Worm (Caenorhabditis elegans) whole organism, young adult: Measurements from ENCODE around the gene lro-1.

ENCODE experiments used
- B0261.1 ChIP-seq: sonication (generic microtip); optimal IDR thresholded peaks from 2 replicates; lab custom pipeline; 2016; ENCODE audit warnings: mild to moderate bottlenecking, missing genetic modification characterization, moderate library complexity, missing compliant biosample characterization
- C06A6.2 ChIP-seq: fragments of 200-800 bp; sonication (Bioruptor generic); conservative IDR thresholded peaks from 2 replicates; pipeline ENCODE4 v1.3.6; 2022; ENCODE audit warnings: missing genetic modification characterization, missing compliant biosample characterization
- F22D6.2 ChIP-seq: sonication (generic microtip); optimal IDR thresholded peaks from 2 replicates; lab custom pipeline; 2016; ENCODE audit warnings: mild to moderate bottlenecking, missing genetic modification characterization, missing compliant biosample characterization
- F57C9.4 ChIP-seq: sonication (generic microtip); optimal IDR thresholded peaks from 2 replicates; lab custom pipeline; 2017; ENCODE audit warnings: mild to moderate bottlenecking, missing genetic modification characterization, missing compliant biosample characterization
- K11D2.4 ChIP-seq: fragments of 200-800 bp; sonication (Bioruptor generic); IDR thresholded peaks from 2 replicates; pipeline ENCODE4 v1.3.6; 2022; ENCODE audit warnings: missing genetic modification reagents, missing genetic modification characterization, missing compliant biosample characterization
- K12H6.12 ChIP-seq: fragments of 200-800 bp; sonication (Bioruptor generic); optimal IDR thresholded peaks from 2 replicates; lab custom pipeline; 2018; ENCODE audit warnings: mild to moderate bottlenecking, missing genetic modification characterization, missing compliant biosample characterization
- Y53F4B.3 ChIP-seq: fragments of 200-800 bp; sonication (Bioruptor generic); IDR thresholded peaks from 2 replicates; pipeline ENCODE4 v1.3.6; 2022; ENCODE audit warnings: missing genetic modification reagents, missing genetic modification characterization, missing compliant biosample characterization
- Y67H2A.10 ChIP-seq: fragments of 200-800 bp; sonication (Bioruptor generic); conservative IDR thresholded peaks from 2 replicates; pipeline ENCODE4 v1.3.6; 2022; ENCODE audit warnings: missing genetic modification reagents, missing genetic modification characterization, missing compliant biosample characterization
- Y79H2A.3 ChIP-seq: fragments of 200-800 bp; sonication (Bioruptor generic); conservative IDR thresholded peaks from 2 replicates; pipeline ENCODE4 v1.3.6; 2022; ENCODE audit warnings: missing genetic modification reagents, missing genetic modification characterization, missing compliant biosample characterization
- ama-1 ChIP-seq, 3 experiments: fragments of 150-350 bp in 1 of 3; sonication (generic microtip) in 2 of 3; optimal IDR thresholded peaks; 2 replicates each; lab custom pipeline; 2014 to 2018; ENCODE audit warnings: missing biosample characterization in 2 of 3, missing genetic modification characterization in 2 of 3, missing genetic modification reagents in 2 of 3
- atf-7 ChIP-seq: sonication (generic microtip); optimal IDR thresholded peaks from 2 replicates; lab custom pipeline; 2017; ENCODE audit warnings: mild to moderate bottlenecking, missing genetic modification characterization, missing compliant biosample characterization
- athp-1 ChIP-seq: sonication (generic microtip); optimal IDR thresholded peaks from 2 replicates; lab custom pipeline; 2017; ENCODE audit warnings: mild to moderate bottlenecking, missing genetic modification characterization, missing compliant biosample characterization
- attf-3 ChIP-seq: fragments of 200-800 bp; sonication (Bioruptor generic); conservative IDR thresholded peaks from 2 replicates; pipeline ENCODE4 v1.3.6; 2022; ENCODE audit warnings: missing genetic modification reagents, missing genetic modification characterization, missing compliant biosample characterization
- bed-2 ChIP-seq: fragments of 200-800 bp; sonication (Bioruptor generic); IDR thresholded peaks from 2 replicates; pipeline ENCODE4 v1.3.6; 2022; ENCODE audit warnings: missing genetic modification reagents, missing genetic modification characterization, missing compliant biosample characterization
- ceh-100 ChIP-seq: fragments of 200-800 bp; sonication (Bioruptor generic); IDR thresholded peaks from 2 replicates; pipeline ENCODE4 v1.3.6; 2022; ENCODE audit warnings: missing genetic modification reagents, missing genetic modification characterization, missing compliant biosample characterization
- ceh-40 ChIP-seq: fragments of 200-800 bp; sonication (Bioruptor generic); IDR thresholded peaks from 2 replicates; pipeline ENCODE4 v1.3.6; 2022; ENCODE audit warnings: missing genetic modification characterization, missing compliant biosample characterization
- efl-1 ChIP-seq: fragments of 150-350 bp; optimal IDR thresholded peaks from 2 replicates; lab custom pipeline; 2014; ENCODE audit warnings: missing biosample characterization, missing genetic modification reagents, missing genetic modification characterization
- ekl-4 ChIP-seq: fragments of 200-800 bp; sonication (Bioruptor generic); IDR thresholded peaks from 2 replicates; pipeline ENCODE4 v1.3.6; 2022; ENCODE audit warnings: missing genetic modification reagents, missing genetic modification characterization, missing compliant biosample characterization
- ets-4 ChIP-seq: fragments of 200-800 bp; sonication (Bioruptor generic); optimal IDR thresholded peaks from 2 replicates; lab custom pipeline; 2018; ENCODE audit warnings: mild to moderate bottlenecking, missing genetic modification characterization, missing compliant biosample characterization
- hlh-26 ChIP-seq: fragments of 200-800 bp; sonication (Bioruptor generic); conservative IDR thresholded peaks from 2 replicates; pipeline ENCODE4 v1.3.6; 2022; ENCODE audit warnings: missing genetic modification reagents, missing genetic modification characterization, missing compliant biosample characterization
- hmg-1.2 ChIP-seq: fragments of 200-800 bp; sonication (Bioruptor generic); IDR thresholded peaks from 2 replicates; pipeline ENCODE4 v1.3.6; 2022; ENCODE audit warnings: missing genetic modification reagents, missing genetic modification characterization, missing compliant biosample characterization
- lag-1 ChIP-seq: fragments of 200-800 bp; sonication (Bioruptor generic); IDR thresholded peaks from 2 replicates; pipeline ENCODE4 v1.3.6; 2022; ENCODE audit warnings: missing genetic modification reagents, missing genetic modification characterization, missing compliant biosample characterization
- let-526 ChIP-seq: fragments of 200-800 bp; sonication (Bioruptor generic); IDR thresholded peaks from 2 replicates; pipeline ENCODE4 v1.3.6; 2022; ENCODE audit warnings: missing genetic modification reagents, missing genetic modification characterization, missing compliant biosample characterization
- let-607 ChIP-seq, 2 experiments: fragments of 200-800 bp in 1 of 2; sonication (Bioruptor generic) in 1 of 2; sonication (generic microtip) in 1 of 2; optimal IDR thresholded peaks; 2 replicates each; lab custom pipeline; 2016 to 2018; ENCODE audit warnings: mild to moderate bottlenecking in 2 of 2, missing compliant biosample characterization in 2 of 2, missing genetic modification characterization in 2 of 2, moderate library complexity in 2 of 2, missing genotype in 1 of 2
- madf-10 ChIP-seq: sonication (generic microtip); optimal IDR thresholded peaks from 2 replicates; lab custom pipeline; 2016; ENCODE audit warnings: mild to moderate bottlenecking, missing genetic modification characterization, missing compliant biosample characterization
- mel-28 ChIP-seq: sonication (generic microtip); optimal IDR thresholded peaks from 2 replicates; lab custom pipeline; 2016; ENCODE audit warnings: borderline replicate concordance, mild to moderate bottlenecking, missing genetic modification characterization, missing compliant biosample characterization
- nfya-2 ChIP-seq: fragments of 200-800 bp; sonication (Bioruptor generic); IDR thresholded peaks from 2 replicates; pipeline ENCODE4 v1.3.6; 2022; ENCODE audit warnings: missing genetic modification reagents, missing genetic modification characterization, missing compliant biosample characterization
- nhr-27 ChIP-seq: fragments of 200-800 bp; sonication (Bioruptor generic); optimal IDR thresholded peaks from 2 replicates; lab custom pipeline; 2018; ENCODE audit warnings: mild to moderate bottlenecking, missing genetic modification characterization, moderate library complexity, missing compliant biosample characterization
- nhr-80 ChIP-seq: sonication (generic microtip); optimal IDR thresholded peaks from 2 replicates; lab custom pipeline; 2016; ENCODE audit warnings: missing genetic modification characterization, missing compliant biosample characterization
- rec-8 ChIP-seq, 2 experiments: sonication (generic microtip); optimal IDR thresholded peaks; 2 replicates each; lab custom pipeline; 2016; ENCODE audit warnings: mild to moderate bottlenecking in 2 of 2, missing genetic modification characterization in 2 of 2, missing genetic modification reagents in 2 of 2, missing genotype in 2 of 2, missing biosample characterization in 1 of 2, missing compliant biosample characterization in 1 of 2, moderate library complexity in 1 of 2
- repo-1 ChIP-seq: sonication (generic microtip); optimal IDR thresholded peaks from 2 replicates; lab custom pipeline; 2017; ENCODE audit warnings: mild to moderate bottlenecking, missing genetic modification characterization, missing compliant biosample characterization
- sdz-38 ChIP-seq: sonication (generic microtip); optimal IDR thresholded peaks from 2 replicates; lab custom pipeline; 2016; ENCODE audit warnings: missing genotype, missing genetic modification characterization, missing compliant biosample characterization
- somi-1 ChIP-seq: fragments of 200-800 bp; sonication (Bioruptor generic); optimal IDR thresholded peaks from 2 replicates; lab custom pipeline; 2018; ENCODE audit warnings: mild to moderate bottlenecking, missing genetic modification characterization, missing compliant biosample characterization
- tbp1 ChIP-seq: fragments of 200-800 bp; sonication (Bioruptor generic); optimal IDR thresholded peaks from 2 replicates; lab custom pipeline; 2018; ENCODE audit warnings: mild to moderate bottlenecking, missing genetic modification characterization, missing compliant biosample characterization
- tlf-1 ChIP-seq: fragments of 200-800 bp; sonication (Bioruptor generic); optimal IDR thresholded peaks from 2 replicates; lab custom pipeline; 2018; ENCODE audit warnings: mild to moderate bottlenecking, missing genetic modification characterization, missing compliant biosample characterization
- unc-130 ChIP-seq: sonication (generic microtip); optimal IDR thresholded peaks from 2 replicates; lab custom pipeline; 2016; ENCODE audit warnings: missing genetic modification reagents, missing genetic modification characterization, missing compliant biosample characterization
- unc-62 ChIP-seq: fragments of 150-350 bp; optimal IDR thresholded peaks from 2 replicates; lab custom pipeline; 2014; ENCODE audit warnings: missing biosample characterization, missing genetic modification reagents, missing genetic modification characterization
- xnd-1 ChIP-seq: sonication (generic microtip); optimal IDR thresholded peaks from 2 replicates; lab custom pipeline; 2016; ENCODE audit warnings: missing genotype, missing genetic modification reagents, missing genetic modification characterization, missing compliant biosample characterization
- ztf-3 ChIP-seq: fragments of 200-800 bp; sonication (Bioruptor generic); optimal IDR thresholded peaks from 2 replicates; lab custom pipeline; 2018; ENCODE audit warnings: mild to moderate bottlenecking, missing genetic modification characterization, missing compliant biosample characterization
- ztf-6 ChIP-seq: fragments of 200-800 bp; sonication (Bioruptor generic); IDR thresholded peaks from 2 replicates; pipeline ENCODE4 v1.3.6; 2022; ENCODE audit warnings: missing genetic modification reagents, missing genetic modification characterization, missing compliant biosample characterization

The lro-1 gene

ce11 chrX:6292143-6292542 is 20.3 kb downstream of the lro-1 start (continued):
- TF ChIP-seq F22D6.2 (tag; lab: Kevin White, UChicago): peak; percentile 45
- TF ChIP-seq lag-1 (GFP tag; lab: Robert Waterston, UW): no peak
- TF ChIP-seq tbp1 (GFP tag; lab: Kevin White, UChicago): peak; percentile 92
- TF ChIP-seq hlh-26 (GFP tag; lab: Robert Waterston, UW): 0 out of 2 replicates have a peak, but pooled peaks have one; percentile 63
- TF ChIP-seq mel-28 (tag; lab: Kevin White, UChicago): peak; percentile 42
- 0 out of 2 replicates have a peak, but pooled peaks have one; percentile 32 for TF ChIP-seq bed-2 (GFP tag; lab: Robert Waterston, UW)
- TF ChIP-seq F57C9.4 (tag; lab: Kevin White, UChicago): peak; percentile 42
- TF ChIP-seq atf-7 (tag; lab: Kevin White, UChicago): peak; percentile 84
- 0 out of 2 replicates have a peak, but pooled peaks have one; percentile 59 for TF ChIP-seq ztf-6
- TF ChIP-seq ceh-40 (GFP tag; lab: Robert Waterston, UW): peak; percentile 83
- no peak for TF ChIP-seq ztf-3 (GFP tag; lab: Kevin White, UChicago)
- TF ChIP-seq athp-1 (tag; lab: Kevin White, UChicago): peak; percentile 61
- TF ChIP-seq attf-3 (GFP tag; lab: Robert Waterston, UW): no peak
- peak; percentile 80 for TF ChIP-seq K11D2.4 (GFP tag; lab: Robert Waterston, UW)
- TF ChIP-seq hmg-1.2 (GFP tag; lab: Robert Waterston, UW): peak; percentile 84
- TF ChIP-seq madf-10 (tag; lab: Kevin White, UChicago): peak; percentile 70
- TF ChIP-seq let-526 (GFP tag; lab: Robert Waterston, UW): peak; percentile 80
- TF ChIP-seq xnd-1 (tag; lab: Kevin White, UChicago): no peak
- peak; percentile 73 for TF ChIP-seq ceh-100 (GFP tag; lab: Robert Waterston, UW)
- TF ChIP-seq somi-1: peak; percentile 77
- TF ChIP-seq rec-8 (tag; optimal IDR thresholded peaks at IDR 0.05; lab: Kevin White, UChicago): peak; percentile 76 to 90
- TF ChIP-seq C06A6.2 (GFP tag; lab: Robert Waterston, UW): no peak
- TF ChIP-seq repo-1 (tag; lab: Kevin White, UChicago): peak; percentile 79
- TF ChIP-seq Y67H2A.10 (GFP tag; lab: Robert Waterston, UW): no peak
- no peak for TF ChIP-seq unc-62
- TF ChIP-seq ama-1 (optimal IDR thresholded peaks at IDR 0.05; lab: Kevin White, UChicago): no peak
- peak; percentile 83 to 87 for TF ChIP-seq ama-1 (GFP tag; optimal IDR thresholded peaks at IDR 0.05; lab: Kevin White, UChicago)
- TF ChIP-seq efl-1 (GFP tag; lab: Kevin White, UChicago): no peak
- peak; percentile 90 for TF ChIP-seq B0261.1 (tag; lab: Kevin White, UChicago)
- TF ChIP-seq Y53F4B.3 (GFP tag; lab: Robert Waterston, UW): 0 out of 2 replicates have a peak, but pooled peaks have one; percentile 35
- TF ChIP-seq ekl-4 (GFP tag; lab: Robert Waterston, UW): peak; percentile 77
- TF ChIP-seq let-607 (tag; optimal IDR thresholded peaks at IDR 0.05; lab: Kevin White, UChicago): peak; percentile 57 to 68
- peak; percentile 14 for TF ChIP-seq nhr-80 (tag; lab: Kevin White, UChicago)
- TF ChIP-seq nfya-2 (GFP tag; lab: Robert Waterston, UW): no peak
- TF ChIP-seq Y79H2A.3 (GFP tag; lab: Robert Waterston, UW): no peak
- TF ChIP-seq sdz-38 (tag; lab: Kevin White, UChicago): no peak
- TF ChIP-seq ets-4 (GFP tag; lab: Kevin White, UChicago): peak; percentile 25
- no peak for TF ChIP-seq nhr-27 (tag; lab: Kevin White, UChicago)
- peak; percentile 61 for TF ChIP-seq K12H6.12 (tag; lab: Kevin White, UChicago)
- peak; percentile 67 for TF ChIP-seq unc-130
- peak; percentile 15 for TF ChIP-seq tlf-1 (GFP tag; lab: Kevin White, UChicago)
